Worm (Caenorhabditis elegans): Measurements from ENCODE around the gene M70.1.

DNA sequence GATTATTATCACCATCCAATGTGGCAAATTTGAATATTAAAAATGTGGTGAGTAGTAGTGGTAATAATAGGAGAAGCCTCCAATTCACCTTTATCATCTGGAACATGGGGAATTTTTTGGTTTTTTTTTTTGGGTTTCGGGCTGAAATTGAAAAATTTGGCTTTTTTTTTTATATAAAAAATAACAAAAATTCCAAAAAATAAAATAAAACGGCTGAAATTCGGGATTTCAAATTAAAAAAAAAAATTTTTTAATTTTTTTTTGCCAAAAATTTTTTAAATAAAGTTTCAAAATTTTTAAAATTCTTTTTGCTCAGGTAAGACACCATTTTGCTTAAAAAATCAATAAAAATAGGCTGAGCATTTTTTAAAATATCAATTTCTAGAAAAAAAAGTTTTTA, 17.9 kb downstream of the M70.1 start, which contains the start of gene famp-1:
- no peak for TF ChIP-seq scrt-1 (GFP tag; IDR thresholded peaks at IDR 0.05)
- no peak for TF ChIP-seq tbx-37 (GFP tag; conservative IDR thresholded peaks at IDR 0.05)
- TF ChIP-seq ama-1 (optimal IDR thresholded peaks at IDR 0.05): no peak
- TF ChIP-seq hmg-4 (GFP tag; optimal IDR thresholded peaks at IDR 0.05): no peak
- TF ChIP-seq sea-1 (GFP tag; conservative IDR thresholded peaks at IDR 0.05): no peak
- TF ChIP-seq ets-7 (tag; optimal IDR thresholded peaks at IDR 0.05): no peak
- no peak for TF ChIP-seq flt-1 (GFP tag; IDR thresholded peaks at IDR 0.05)
- TF ChIP-seq ceh-13 (GFP tag; optimal IDR thresholded peaks at IDR 0.05): no peak
- no peak for TF ChIP-seq B0310.2 (tag; optimal IDR thresholded peaks at IDR 0.05)
- no peak for TF ChIP-seq tra-4 (tag; optimal IDR thresholded peaks at IDR 0.05)
- TF ChIP-seq ceh-36 (tag; optimal IDR thresholded peaks at IDR 0.05): no peak

Measured in whole organism, early embryonic.